Worm (Caenorhabditis elegans) whole organism, L4 larva: ENCODE measurements around the gene ZK822.1.

Experiments used
- F26F4.8 ChIP-seq: fragments of 200-800 bp; sonication (Bioruptor generic); conservative IDR thresholded peaks from 2 replicates; pipeline ENCODE4 v1.3.6; 2022; ENCODE audit warnings: missing genetic modification characterization, missing compliant biosample characterization
- F37D6.2 ChIP-seq: sonication (generic microtip); optimal IDR thresholded peaks from 2 replicates; lab custom pipeline; 2016; ENCODE audit warnings: mild to moderate bottlenecking, missing genetic modification characterization, missing compliant biosample characterization
- T20F7.1 ChIP-seq: fragments of 200-800 bp; sonication (Bioruptor generic); optimal IDR thresholded peaks from 2 replicates; lab custom pipeline; 2018; ENCODE audit warnings: mild to moderate bottlenecking, missing genetic modification characterization, missing compliant biosample characterization
- T26A8.4 ChIP-seq: fragments of 200-800 bp; sonication (Bioruptor generic); IDR thresholded peaks from 2 replicates; pipeline ENCODE4 v1.3.6; 2022; ENCODE audit warnings: missing genetic modification characterization, missing compliant biosample characterization
- Y75B8A.6 ChIP-seq: fragments of 200-800 bp; sonication (Bioruptor generic); IDR thresholded peaks from 2 replicates; pipeline ENCODE4 v1.3.6; 2022; ENCODE audit warnings: missing genetic modification reagents, missing genetic modification characterization, missing compliant biosample characterization
- ZK546.5 ChIP-seq, 2 experiments: sonication (generic microtip); optimal IDR thresholded peaks; 2 replicates each; lab custom pipeline; 2017; ENCODE audit warnings: missing biosample characterization in 2 of 2, missing genetic modification characterization in 2 of 2
- ama-1 ChIP-seq: fragments of 150-350 bp; optimal IDR thresholded peaks from 2 replicates; lab custom pipeline; 2014; ENCODE audit warnings: inconsistent platforms, mixed read lengths
- arid-1 ChIP-seq: fragments of 200-800 bp; sonication (Bioruptor generic); conservative IDR thresholded peaks from 2 replicates; pipeline ENCODE4 v1.3.6; 2022; ENCODE audit warnings: missing genetic modification reagents, missing genetic modification characterization, missing compliant biosample characterization
- ces-1 ChIP-seq: fragments of 150-350 bp; sonication (generic microtip); optimal IDR thresholded peaks from 4 replicates; lab custom pipeline; 2014; ENCODE audit warnings: missing biosample characterization, missing genetic modification reagents, missing genetic modification characterization
- ctbp-1 ChIP-seq: fragments of 200-800 bp; sonication (Bioruptor generic); IDR thresholded peaks from 2 replicates; pipeline ENCODE4 v1.3.6; 2022; ENCODE audit warnings: missing genetic modification reagents, missing genetic modification characterization, missing compliant biosample characterization
- daf-16 ChIP-seq, 3 experiments: sonication (generic microtip); optimal IDR thresholded peaks; 2 replicates each; lab custom pipeline; 2016 to 2017; ENCODE audit warnings: missing genetic modification characterization in 3 of 3, missing genetic modification reagents in 3 of 3, mild to moderate bottlenecking in 2 of 3, missing compliant biosample characterization in 2 of 3, missing biosample characterization in 1 of 3, moderate library complexity in 1 of 3
- dmd-6 ChIP-seq: fragments of 200-800 bp; sonication (Bioruptor generic); IDR thresholded peaks from 2 replicates; pipeline ENCODE4 v1.3.6; 2022; ENCODE audit warnings: missing genetic modification reagents, missing genetic modification characterization, missing compliant biosample characterization
- dmd-8 ChIP-seq: fragments of 200-800 bp; sonication (Bioruptor generic); IDR thresholded peaks from 2 replicates; pipeline ENCODE4 v1.3.6; 2022; ENCODE audit warnings: missing genetic modification characterization, missing compliant biosample characterization
- dve-1 ChIP-seq: sonication (generic microtip); optimal IDR thresholded peaks from 2 replicates; lab custom pipeline; 2017; ENCODE audit warnings: antibody characterized with exemption, mild to moderate bottlenecking, missing genetic modification characterization, missing compliant biosample characterization; ENCODE audit not compliant: insufficient read depth
- egl-43 ChIP-seq: fragments of 200-800 bp; sonication (Bioruptor generic); IDR thresholded peaks from 2 replicates; pipeline ENCODE4 v1.3.6; 2022; ENCODE audit warnings: missing genetic modification reagents, missing genetic modification characterization, missing compliant biosample characterization
- hlh-11 ChIP-seq: fragments of 200-800 bp; sonication (Bioruptor generic); optimal IDR thresholded peaks from 2 replicates; lab custom pipeline; 2018; ENCODE audit warnings: mild to moderate bottlenecking, missing genetic modification characterization, missing compliant biosample characterization
- lim-7 ChIP-seq: fragments of 200-800 bp; sonication (Bioruptor generic); IDR thresholded peaks from 2 replicates; pipeline ENCODE4 v1.3.6; 2022; ENCODE audit warnings: missing genetic modification characterization, missing compliant biosample characterization
- lin-1 ChIP-seq: fragments of 200-800 bp; sonication (Bioruptor generic); IDR thresholded peaks from 2 replicates; pipeline ENCODE4 v1.3.6; 2022; ENCODE audit warnings: missing genetic modification reagents, missing genetic modification characterization, missing compliant biosample characterization
- lin-13 ChIP-seq: fragments of 150-350 bp; optimal IDR thresholded peaks from 2 replicates; lab custom pipeline; 2014; ENCODE audit warnings: missing biosample characterization, missing genetic modification reagents, missing genetic modification characterization
- lin-38 ChIP-seq: fragments of 200-800 bp; sonication (Bioruptor generic); IDR thresholded peaks from 2 replicates; pipeline ENCODE4 v1.3.6; 2022; ENCODE audit warnings: missing genetic modification reagents, missing genetic modification characterization, missing compliant biosample characterization
- lsy-2 ChIP-seq, 2 experiments: fragments of 150-350 bp in 1 of 2; sonication (generic microtip) in 1 of 2; optimal IDR thresholded peaks; 2 replicates each; lab custom pipeline; 2014 to 2017; ENCODE audit warnings: missing biosample characterization in 2 of 2, missing genetic modification characterization in 2 of 2
- madf-5 ChIP-seq, 2 experiments: fragments of 200-800 bp; sonication (Bioruptor generic); IDR thresholded peaks; 2 replicates each; pipeline ENCODE4 v1.3.6; 2022; ENCODE audit warnings: missing compliant biosample characterization in 2 of 2, missing genetic modification characterization in 2 of 2
- mdt-29 ChIP-seq: fragments of 200-800 bp; sonication (Bioruptor generic); IDR thresholded peaks from 2 replicates; pipeline ENCODE4 v1.3.6; 2022; ENCODE audit warnings: missing genetic modification reagents, missing genetic modification characterization, missing compliant biosample characterization
- mep-1 ChIP-seq: fragments of 150-350 bp; sonication (generic microtip); optimal IDR thresholded peaks from 3 replicates; lab custom pipeline; 2014; ENCODE audit warnings: missing biosample characterization, missing genetic modification characterization
- mes-2 ChIP-seq: sonication (generic microtip); optimal IDR thresholded peaks from 2 replicates; lab custom pipeline; 2016; ENCODE audit warnings: missing genotype, mild to moderate bottlenecking, missing genetic modification characterization, missing compliant biosample characterization; ENCODE audit not compliant: poor library complexity, severe bottlenecking
- nhr-10 ChIP-seq: fragments of 150-350 bp; optimal IDR thresholded peaks from 2 replicates; lab custom pipeline; 2014; ENCODE audit warnings: missing biosample characterization, missing genetic modification characterization
- nhr-102 ChIP-seq: sonication (generic microtip); optimal IDR thresholded peaks from 2 replicates; lab custom pipeline; 2016; ENCODE audit warnings: mild to moderate bottlenecking, missing genetic modification characterization, moderate library complexity, missing compliant biosample characterization
- nhr-11 ChIP-seq: fragments of 150-350 bp; optimal IDR thresholded peaks from 2 replicates; lab custom pipeline; 2014; ENCODE audit warnings: missing biosample characterization, missing genetic modification characterization
- nhr-25 ChIP-seq: sonication (generic microtip); optimal IDR thresholded peaks from 2 replicates; lab custom pipeline; 2017; ENCODE audit warnings: missing genetic modification characterization, mild to moderate bottlenecking, missing compliant biosample characterization, antibody characterized with exemption, moderate library complexity, borderline replicate concordance; ENCODE audit not compliant: insufficient read depth
- nhr-41 ChIP-seq: fragments of 200-800 bp; sonication (Bioruptor generic); IDR thresholded peaks from 2 replicates; pipeline ENCODE4 v1.3.6; 2022; ENCODE audit warnings: missing genetic modification reagents, missing genetic modification characterization, missing compliant biosample characterization
- nhr-42 ChIP-seq: fragments of 200-800 bp; sonication (Bioruptor generic); IDR thresholded peaks from 2 replicates; pipeline ENCODE4 v1.3.6; 2022; ENCODE audit warnings: missing genetic modification characterization, missing compliant biosample characterization
- nhr-77 ChIP-seq: fragments of 150-350 bp; optimal IDR thresholded peaks from 2 replicates; lab custom pipeline; 2014; ENCODE audit warnings: missing biosample characterization, missing genetic modification characterization
- pha-4 ChIP-seq, 2 experiments: fragments of 150-350 bp in 1 of 2; fragments of 200-800 bp in 1 of 2; sonication (Bioruptor generic) in 1 of 2; IDR thresholded peaks in 1 of 2; optimal IDR thresholded peaks in 1 of 2; 2 replicates each; pipeline versions ENCODE4 v1.3.6 to Lab custom; 2014 to 2022; ENCODE audit warnings: missing genetic modification characterization in 2 of 2, missing genetic modification reagents in 2 of 2, missing biosample characterization in 1 of 2, missing compliant biosample characterization in 1 of 2
- php-3 ChIP-seq: fragments of 200-800 bp; sonication (Bioruptor generic); IDR thresholded peaks from 2 replicates; pipeline ENCODE4 v1.3.6; 2022; ENCODE audit warnings: missing genetic modification reagents, missing genetic modification characterization, missing compliant biosample characterization
- rbr-2 ChIP-seq: sonication (generic microtip); optimal IDR thresholded peaks from 2 replicates; lab custom pipeline; 2016; ENCODE audit warnings: missing genotype, missing genetic modification characterization, missing compliant biosample characterization
- snpc-1.2 ChIP-seq: fragments of 200-800 bp; sonication (Bioruptor generic); IDR thresholded peaks from 2 replicates; pipeline ENCODE4 v1.3.6; 2022; ENCODE audit warnings: missing genetic modification reagents, missing genetic modification characterization, missing compliant biosample characterization
- snpc-4 ChIP-seq: fragments of 150-350 bp; optimal IDR thresholded peaks from 2 replicates; lab custom pipeline; 2014; ENCODE audit warnings: missing biosample characterization, missing genetic modification characterization
- unc-130 ChIP-seq: sonication (generic microtip); optimal IDR thresholded peaks from 2 replicates; lab custom pipeline; 2016; ENCODE audit warnings: missing genetic modification reagents, missing genetic modification characterization, missing compliant biosample characterization
- unc-62 ChIP-seq, 3 experiments: fragments of 150-350 bp in 1 of 3; sonication (generic microtip); optimal IDR thresholded peaks in 2 of 3; peaks in 1 of 3; 1 replicate in 1 of 3; 2 replicates in 2 of 3; lab custom pipeline; 2014 to 2017; ENCODE audit warnings: missing biosample characterization in 3 of 3, missing genetic modification characterization in 3 of 3, missing genetic modification reagents in 3 of 3, missing genotype in 1 of 3
- vab-7 ChIP-seq: fragments of 200-800 bp; sonication (Bioruptor generic); IDR thresholded peaks from 2 replicates; pipeline ENCODE4 v1.3.6; 2022; ENCODE audit warnings: missing genetic modification reagents, missing genetic modification characterization, missing compliant biosample characterization
- zag-1 ChIP-seq: fragments of 150-350 bp; optimal IDR thresholded peaks from 2 replicates; lab custom pipeline; 2014; ENCODE audit warnings: missing biosample characterization, missing genetic modification characterization
- zfp-3 ChIP-seq: fragments of 200-800 bp; sonication (Bioruptor generic); conservative IDR thresholded peaks from 2 replicates; pipeline ENCODE4 v1.3.6; 2022; ENCODE audit warnings: missing genetic modification reagents, missing genetic modification characterization, missing compliant biosample characterization
- zip-11 ChIP-seq: fragments of 200-800 bp; sonication (Bioruptor generic); IDR thresholded peaks from 2 replicates; pipeline ENCODE4 v1.3.6; 2022; ENCODE audit warnings: missing genetic modification characterization, missing compliant biosample characterization
- zip-2 ChIP-seq: fragments of 150-350 bp; optimal IDR thresholded peaks from 2 replicates; lab custom pipeline; 2014; ENCODE audit warnings: missing biosample characterization, missing genetic modification characterization

The ZK822.1 gene

ce11 chrIV:11914260-11914836 lies 7.6 kb downstream of the ZK822.1 start (continued):
- TF ChIP-seq dmd-6 (GFP tag; lab: Robert Waterston, UW), result no peak
- TF ChIP-seq zfp-3, result peak; percentile 85
- TF ChIP-seq rbr-2 (tag; lab: Kevin White, UChicago), result no peak
- TF ChIP-seq, all 104 proteins: peak for 4

- no peak for TF ChIP-seq dmd-8 (GFP tag; lab: Robert Waterston, UW)
- no peak for TF ChIP-seq ctbp-1 (GFP tag; lab: Robert Waterston, UW)
- peak; percentile 86; the same call in 1 of the 2 replicates for TF ChIP-seq Y75B8A.6
- no peak for TF ChIP-seq ZK546.5 (tag; optimal IDR thresholded peaks at IDR 0.05; lab: Kevin White, UChicago)
- TF ChIP-seq ces-1, result no peak
- TF ChIP-seq mep-1 (tag; lab: Kevin White, UChicago), result peak; percentile 42
- TF ChIP-seq unc-130 (GFP tag; lab: Kevin White, UChicago), result no peak
- TF ChIP-seq nhr-25, result no peak
- peak; percentile 71 for TF ChIP-seq nhr-77 (tag; lab: Kevin White, UChicago)
- TF ChIP-seq lsy-2 (tag; optimal IDR thresholded peaks at IDR 0.05; lab: Kevin White, UChicago), result peak in 1 of 2 experiments; percentile 27
- peak; percentile 48 for TF ChIP-seq dmd-6 (GFP tag; lab: Robert Waterston, UW)
- peak; percentile 20 for TF ChIP-seq nhr-10 (tag; lab: Kevin White, UChicago)
- TF ChIP-seq nhr-102 (tag; lab: Kevin White, UChicago), result peak; percentile 12
- TF ChIP-seq T20F7.1 (GFP tag; lab: Kevin White, UChicago), result peak; percentile 34
- TF ChIP-seq lin-13, result peak; percentile 41
- no peak for TF ChIP-seq daf-16 (GFP tag; optimal IDR thresholded peaks at IDR 0.05; lab: Kevin White, UChicago)
- peak; percentile 42 for TF ChIP-seq daf-16 (tag; optimal IDR thresholded peaks at IDR 0.05; lab: Kevin White, UChicago)
- TF ChIP-seq dve-1 (tag; lab: Kevin White, UChicago), result peak; percentile 38
- 0 out of 2 replicates have a peak, but pooled peaks have one; percentile 25 for TF ChIP-seq arid-1 (GFP tag; lab: Robert Waterston, UW)
- TF ChIP-seq pha-4 (GFP tag; IDR thresholded peaks at IDR 0.05; lab: Robert Waterston, UW), result 0 out of 2 replicates have a peak, but pooled peaks have one; percentile 68
- no peak for TF ChIP-seq pha-4 (tag; optimal IDR thresholded peaks at IDR 0.05; lab: Kevin White, UChicago)
- peak; percentile 29 for TF ChIP-seq hlh-11 (tag; lab: Kevin White, UChicago)
- peak; percentile 42 for TF ChIP-seq lin-38
- peak; percentile 73; the same call in 1 of the 2 replicates for TF ChIP-seq mdt-29 (GFP tag; lab: Robert Waterston, UW)
- peak; percentile 35; the same call in 1 of the 2 replicates for TF ChIP-seq lin-1 (GFP tag; lab: Robert Waterston, UW)
- peak; percentile 81 for TF ChIP-seq T26A8.4 (GFP tag; lab: Robert Waterston, UW)
- 0 out of 2 replicates have a peak, but pooled peaks have one; percentile 6 for TF ChIP-seq nhr-42 (GFP tag; lab: Robert Waterston, UW)
- TF ChIP-seq php-3 (GFP tag; lab: Robert Waterston, UW), result peak; percentile 53
- no peak for TF ChIP-seq zag-1
- TF ChIP-seq F37D6.2 (tag; lab: Kevin White, UChicago), result no peak
- no peak for TF ChIP-seq zip-2
- peak; percentile 99 for TF ChIP-seq zfp-3
- TF ChIP-seq F26F4.8 (GFP tag; lab: Robert Waterston, UW), result no peak
- 0 out of 4 replicates have a peak, but pooled peaks of 1 of the 2 experiments have one; percentile 19 for TF ChIP-seq madf-5 (GFP tag; IDR thresholded peaks at IDR 0.05; lab: Robert Waterston, UW)
- TF ChIP-seq snpc-1.2 (GFP tag; lab: Robert Waterston, UW), result 0 out of 2 replicates have a peak, but pooled peaks have one; percentile 17
Observed at ce11 chrIV:11913295-11913940, 8.5 kb downstream of the ZK822.1 start.

ce11 chrIV:11911723-11912122 lies 10.2 kb downstream of the ZK822.1 start, which contains the start of gene VZK822L.2:
Gene VZK822L.2 (plus strand): TSS chrIV:11912023.
- peak in 1 of 2 experiments; percentile 18 for TF ChIP-seq unc-62 (GFP tag; optimal IDR thresholded peaks at IDR 0.05 in 1 of 2; lab: Kevin White, UChicago)
- TF ChIP-seq unc-62 (tag; optimal IDR thresholded peaks at IDR 0.05; lab: Kevin White, UChicago), result no peak
- no peak for TF ChIP-seq vab-7 (GFP tag; lab: Robert Waterston, UW)
- no peak for TF ChIP-seq egl-43 (GFP tag; lab: Robert Waterston, UW)
- TF ChIP-seq snpc-4 (tag; lab: Kevin White, UChicago), result no peak
- TF ChIP-seq nhr-41 (GFP tag; lab: Robert Waterston, UW), result no peak
- TF ChIP-seq ama-1 (lab: Kevin White, UChicago), result no peak
- no peak for TF ChIP-seq zip-11 (GFP tag; lab: Robert Waterston, UW)
- no peak for TF ChIP-seq lim-7
- no peak for TF ChIP-seq daf-16 (GFP tag; optimal IDR thresholded peaks at IDR 0.05; lab: Kevin White, UChicago)
- TF ChIP-seq daf-16 (tag; optimal IDR thresholded peaks at IDR 0.05; lab: Kevin White, UChicago), result peak; percentile 17
- TF ChIP-seq mes-2 (tag; lab: Kevin White, UChicago), result no peak
- TF ChIP-seq F26F4.8 (GFP tag; lab: Robert Waterston, UW), result no peak
- TF ChIP-seq nhr-11 (tag; lab: Kevin White, UChicago), result no peak
